Fruit fly (Drosophila melanogaster) whole organism: ENCODE measurements around the gene Smvt.

Source experiments
- CG8478 ChIP-seq: fragments of >200 bp; optimal IDR thresholded peaks from 2 replicates; lab custom pipeline; 2018; ENCODE audit warnings: inconsistent platforms
- Dll ChIP-seq: fragments of >200 bp; optimal IDR thresholded peaks from 2 replicates; lab custom pipeline; 2017
- EcR ChIP-seq, 2 experiments: fragments of >200 bp; optimal IDR thresholded peaks; 2 replicates each; lab custom pipeline; 2017; ENCODE audit warnings: missing biosample characterization in 2 of 2, missing genetic modification characterization in 2 of 2, missing genetic modification reagents in 2 of 2
- psq ChIP-seq: fragments of >200 bp; optimal IDR thresholded peaks from 2 replicates; lab custom pipeline; 2017
- usp ChIP-seq: fragments of >200 bp; optimal IDR thresholded peaks from 2 replicates; lab custom pipeline; 2017; ENCODE audit warnings: missing biosample characterization, missing genetic modification characterization, mixed read lengths

DNA sequence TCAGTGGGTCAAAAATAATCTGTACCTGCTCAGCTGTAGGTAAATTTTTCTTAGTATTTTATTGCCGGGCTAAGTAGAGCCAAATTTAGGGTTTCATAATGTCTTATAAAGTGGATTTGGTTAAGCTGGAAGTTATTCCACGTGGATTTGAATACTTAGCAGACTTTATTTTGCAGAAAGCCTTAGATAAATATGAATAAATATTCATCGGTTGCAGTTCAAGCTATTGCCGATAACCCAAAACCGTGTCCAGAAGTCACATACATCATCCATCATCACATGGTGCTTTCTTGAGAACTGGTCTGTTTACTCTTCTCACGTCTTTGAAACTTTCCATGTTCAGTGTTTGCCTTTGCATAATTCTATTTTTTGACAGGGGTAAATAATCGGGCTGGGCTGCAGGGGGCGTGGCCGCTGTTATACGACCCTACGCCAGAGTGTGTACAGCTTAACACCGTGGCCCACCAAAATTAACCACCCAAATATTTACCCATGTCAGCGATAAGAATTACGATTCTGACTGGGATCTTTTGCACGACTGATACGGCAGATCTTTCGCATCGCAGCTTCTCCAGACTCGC is 2.7 kb downstream of the Smvt start, which contains the start of gene CG2187:
- TF ChIP-seq CG8478 (lab: Kevin White, UChicago), result no peak
- TF ChIP-seq psq (lab: Kevin White, UChicago), result no peak
- no peak for TF ChIP-seq EcR (GFP tag; optimal IDR thresholded peaks at IDR 0.05; lab: Kevin White, UChicago)
- TF ChIP-seq Dll (lab: Kevin White, UChicago), result no peak
- no peak for TF ChIP-seq usp (GFP tag; lab: Kevin White, UChicago)
